Worm (Caenorhabditis elegans) whole organism, young adult: ENCODE measurements around the gene T02E9.6.

Experiments
- B0261.1 ChIP-seq: sonication (generic microtip); optimal IDR thresholded peaks from 2 replicates; lab custom pipeline; 2016; ENCODE audit warnings: mild to moderate bottlenecking, missing genetic modification characterization, moderate library complexity, missing compliant biosample characterization
- D2030.7 ChIP-seq: fragments of 200-800 bp; sonication (Bioruptor generic); IDR thresholded peaks from 2 replicates; pipeline ENCODE4 v1.3.6; 2022; ENCODE audit warnings: missing genetic modification reagents, missing genetic modification characterization, missing compliant biosample characterization
- F37B4.10 ChIP-seq: fragments of 200-800 bp; sonication (Bioruptor generic); IDR thresholded peaks from 2 replicates; pipeline ENCODE4 v1.3.6; 2022; ENCODE audit warnings: missing genetic modification characterization, missing compliant biosample characterization
- F57A8.1 ChIP-seq: fragments of 200-800 bp; sonication (Bioruptor generic); optimal IDR thresholded peaks from 2 replicates; lab custom pipeline; 2018; ENCODE audit warnings: mild to moderate bottlenecking, missing genetic modification characterization, moderate library complexity, missing compliant biosample characterization
- F57C9.4 ChIP-seq: sonication (generic microtip); optimal IDR thresholded peaks from 2 replicates; lab custom pipeline; 2017; ENCODE audit warnings: mild to moderate bottlenecking, missing genetic modification characterization, missing compliant biosample characterization
- K11D2.4 ChIP-seq: fragments of 200-800 bp; sonication (Bioruptor generic); IDR thresholded peaks from 2 replicates; pipeline ENCODE4 v1.3.6; 2022; ENCODE audit warnings: missing genetic modification reagents, missing genetic modification characterization, missing compliant biosample characterization
- K12H6.12 ChIP-seq: fragments of 200-800 bp; sonication (Bioruptor generic); optimal IDR thresholded peaks from 2 replicates; lab custom pipeline; 2018; ENCODE audit warnings: mild to moderate bottlenecking, missing genetic modification characterization, missing compliant biosample characterization
- T26A5.8 ChIP-seq: sonication (generic microtip); optimal IDR thresholded peaks from 2 replicates; lab custom pipeline; 2016; ENCODE audit warnings: missing genetic modification characterization, missing compliant biosample characterization
- Y56A3A.18 ChIP-seq: fragments of 200-800 bp; sonication (Bioruptor generic); IDR thresholded peaks from 2 replicates; pipeline ENCODE4 v1.3.6; 2022; ENCODE audit warnings: missing genetic modification reagents, missing genetic modification characterization, missing compliant biosample characterization
- Y95B8A.8 ChIP-seq: fragments of 200-800 bp; sonication (Bioruptor generic); IDR thresholded peaks from 2 replicates; pipeline ENCODE4 v1.3.6; 2022; ENCODE audit warnings: missing genetic modification reagents, missing genetic modification characterization, missing compliant biosample characterization
- atf-7 ChIP-seq: sonication (generic microtip); optimal IDR thresholded peaks from 2 replicates; lab custom pipeline; 2017; ENCODE audit warnings: mild to moderate bottlenecking, missing genetic modification characterization, missing compliant biosample characterization
- athp-1 ChIP-seq: sonication (generic microtip); optimal IDR thresholded peaks from 2 replicates; lab custom pipeline; 2017; ENCODE audit warnings: mild to moderate bottlenecking, missing genetic modification characterization, missing compliant biosample characterization
- attf-3 ChIP-seq: fragments of 200-800 bp; sonication (Bioruptor generic); conservative IDR thresholded peaks from 2 replicates; pipeline ENCODE4 v1.3.6; 2022; ENCODE audit warnings: missing genetic modification reagents, missing genetic modification characterization, missing compliant biosample characterization
- bed-1 ChIP-seq: fragments of 200-800 bp; sonication (Bioruptor generic); IDR thresholded peaks from 2 replicates; pipeline ENCODE4 v1.3.6; 2022; ENCODE audit warnings: missing genetic modification reagents, missing genetic modification characterization, missing compliant biosample characterization
- bed-2 ChIP-seq: fragments of 200-800 bp; sonication (Bioruptor generic); IDR thresholded peaks from 2 replicates; pipeline ENCODE4 v1.3.6; 2022; ENCODE audit warnings: missing genetic modification reagents, missing genetic modification characterization, missing compliant biosample characterization
- cebp-1 ChIP-seq, 2 experiments: fragments of 200-800 bp in 1 of 2; sonication (Bioruptor generic) in 1 of 2; sonication (generic microtip) in 1 of 2; IDR thresholded peaks in 1 of 2; optimal IDR thresholded peaks in 1 of 2; 2 replicates each; pipeline versions ENCODE4 v1.3.6 to Lab custom; 2017 to 2022; ENCODE audit warnings: missing compliant biosample characterization in 2 of 2, missing genetic modification characterization in 2 of 2, mild to moderate bottlenecking in 1 of 2, missing genetic modification reagents in 1 of 2, moderate library complexity in 1 of 2
- ceh-58 ChIP-seq: fragments of 200-800 bp; sonication (Bioruptor generic); IDR thresholded peaks from 2 replicates; pipeline ENCODE4 v1.3.6; 2022; ENCODE audit warnings: missing genetic modification characterization, missing compliant biosample characterization
- die-1 ChIP-seq: sonication (generic microtip); optimal IDR thresholded peaks from 2 replicates; lab custom pipeline; 2016; ENCODE audit warnings: missing genotype, mild to moderate bottlenecking, missing genetic modification characterization, missing compliant biosample characterization
- egl-18 ChIP-seq: fragments of 200-800 bp; sonication (Bioruptor generic); IDR thresholded peaks from 2 replicates; pipeline ENCODE4 v1.3.6; 2022; ENCODE audit warnings: missing genetic modification reagents, missing genetic modification characterization, missing compliant biosample characterization
- egrh-3 ChIP-seq: fragments of 200-800 bp; sonication (Bioruptor generic); IDR thresholded peaks from 2 replicates; pipeline ENCODE4 v1.3.6; 2022; ENCODE audit warnings: missing genetic modification reagents, missing genetic modification characterization, missing compliant biosample characterization
- gei-17 ChIP-seq: fragments of 200-800 bp; sonication (Bioruptor generic); optimal IDR thresholded peaks from 2 replicates; lab custom pipeline; 2018; ENCODE audit warnings: mild to moderate bottlenecking, missing genetic modification characterization, missing compliant biosample characterization
- hmg-1.2 ChIP-seq: fragments of 200-800 bp; sonication (Bioruptor generic); IDR thresholded peaks from 2 replicates; pipeline ENCODE4 v1.3.6; 2022; ENCODE audit warnings: missing genetic modification reagents, missing genetic modification characterization, missing compliant biosample characterization
- lag-1 ChIP-seq: fragments of 200-800 bp; sonication (Bioruptor generic); IDR thresholded peaks from 2 replicates; pipeline ENCODE4 v1.3.6; 2022; ENCODE audit warnings: missing genetic modification reagents, missing genetic modification characterization, missing compliant biosample characterization
- lin-26 ChIP-seq: fragments of 200-800 bp; sonication (Bioruptor generic); IDR thresholded peaks from 2 replicates; pipeline ENCODE4 v1.3.6; 2022; ENCODE audit warnings: missing genetic modification reagents, missing genetic modification characterization, missing compliant biosample characterization
- mel-28 ChIP-seq: sonication (generic microtip); optimal IDR thresholded peaks from 2 replicates; lab custom pipeline; 2016; ENCODE audit warnings: borderline replicate concordance, mild to moderate bottlenecking, missing genetic modification characterization, missing compliant biosample characterization
- mxl-1 ChIP-seq: sonication (generic microtip); optimal IDR thresholded peaks from 2 replicates; lab custom pipeline; 2016; ENCODE audit warnings: missing genetic modification characterization, missing compliant biosample characterization
- nhr-80 ChIP-seq: sonication (generic microtip); optimal IDR thresholded peaks from 2 replicates; lab custom pipeline; 2016; ENCODE audit warnings: missing genetic modification characterization, missing compliant biosample characterization
- snpc-3.4 ChIP-seq: sonication (generic microtip); optimal IDR thresholded peaks from 2 replicates; lab custom pipeline; 2017; ENCODE audit warnings: missing genetic modification characterization, mild to moderate bottlenecking, missing compliant biosample characterization, antibody characterized with exemption, moderate library complexity, missing genotype, missing genetic modification reagents
- somi-1 ChIP-seq: fragments of 200-800 bp; sonication (Bioruptor generic); optimal IDR thresholded peaks from 2 replicates; lab custom pipeline; 2018; ENCODE audit warnings: mild to moderate bottlenecking, missing genetic modification characterization, missing compliant biosample characterization
- zfh-2 ChIP-seq: fragments of 200-800 bp; sonication (Bioruptor generic); conservative IDR thresholded peaks from 2 replicates; pipeline ENCODE4 v1.3.6; 2022; ENCODE audit warnings: missing genetic modification reagents, missing genetic modification characterization, missing compliant biosample characterization
- zim-3 ChIP-seq: sonication (generic microtip); optimal IDR thresholded peaks from 2 replicates; lab custom pipeline; 2017; ENCODE audit warnings: mild to moderate bottlenecking, missing genetic modification characterization, moderate library complexity, missing compliant biosample characterization
- ztf-22 ChIP-seq: fragments of 200-800 bp; sonication (Bioruptor generic); optimal IDR thresholded peaks from 2 replicates; lab custom pipeline; 2018; ENCODE audit warnings: mild to moderate bottlenecking, missing genetic modification characterization, moderate library complexity, missing compliant biosample characterization
- ztf-28 ChIP-seq: fragments of 200-800 bp; sonication (Bioruptor generic); IDR thresholded peaks from 2 replicates; pipeline ENCODE4 v1.3.6; 2022; ENCODE audit warnings: missing genetic modification reagents, missing genetic modification characterization, missing compliant biosample characterization
- ztf-3 ChIP-seq: fragments of 200-800 bp; sonication (Bioruptor generic); optimal IDR thresholded peaks from 2 replicates; lab custom pipeline; 2018; ENCODE audit warnings: mild to moderate bottlenecking, missing genetic modification characterization, missing compliant biosample characterization
- ztf-6 ChIP-seq: fragments of 200-800 bp; sonication (Bioruptor generic); IDR thresholded peaks from 2 replicates; pipeline ENCODE4 v1.3.6; 2022; ENCODE audit warnings: missing genetic modification reagents, missing genetic modification characterization, missing compliant biosample characterization

T02E9.6 gene

ce11 chrV:11314025-11314880 lies 19.8 kb downstream of the T02E9.6 start (continued):
- TF ChIP-seq lag-1 (GFP tag; lab: Robert Waterston, UW): 0 out of 2 replicates have a peak, but pooled peaks have one; percentile 71
- TF ChIP-seq F57A8.1 (GFP tag; lab: Kevin White, UChicago): peak; percentile 99
- peak; percentile 96 for TF ChIP-seq zfh-2 (GFP tag; lab: Robert Waterston, UW)
- TF ChIP-seq cebp-1 (GFP tag; IDR thresholded peaks at IDR 0.05; lab: Robert Waterston, UW): peak; percentile 85
- TF ChIP-seq cebp-1 (tag; optimal IDR thresholded peaks at IDR 0.05; lab: Kevin White, UChicago): peak; percentile 93
- TF ChIP-seq atf-7: peak; percentile 95
- TF ChIP-seq bed-2 (GFP tag; lab: Robert Waterston, UW): peak; percentile 87
- peak; percentile 99 for TF ChIP-seq Y56A3A.18 (GFP tag; lab: Robert Waterston, UW)
- TF ChIP-seq attf-3: peak; percentile 80
- TF ChIP-seq T26A5.8 (tag; lab: Kevin White, UChicago): peak; percentile 99
- peak; percentile 95 for TF ChIP-seq ztf-28 (GFP tag; lab: Robert Waterston, UW)
- TF ChIP-seq mel-28 (tag; lab: Kevin White, UChicago): peak; percentile 89
- peak; percentile 87 for TF ChIP-seq gei-17 (GFP tag; lab: Kevin White, UChicago)
- TF ChIP-seq B0261.1 (tag; lab: Kevin White, UChicago): peak; percentile 100
- peak; percentile 92 for TF ChIP-seq ztf-3
- TF ChIP-seq hmg-1.2 (GFP tag; lab: Robert Waterston, UW): peak; percentile 90
- peak; percentile 96 for TF ChIP-seq snpc-3.4 (tag; lab: Kevin White, UChicago)

- TF ChIP-seq K11D2.4 (GFP tag; lab: Robert Waterston, UW): no peak
- TF ChIP-seq D2030.7 (GFP tag; lab: Robert Waterston, UW): no peak
- TF ChIP-seq egl-18 (GFP tag; lab: Robert Waterston, UW): no peak
Observed at ce11 chrV:11312904-11313303, 21.2 kb downstream of the T02E9.6 start.

- TF ChIP-seq nhr-80: peak; percentile 92
- TF ChIP-seq egrh-3 (GFP tag; lab: Robert Waterston, UW): no peak
Observed at ce11 chrV:11311013-11311472, 23.1 kb downstream of the T02E9.6 start, which contains the start of gene T03F7.7. T03F7.7 (plus strand) TSS chrV:11311422.

ce11 chrV:11308915-11309314 lies 25.2 kb downstream of the T02E9.6 start:
- TF ChIP-seq Y95B8A.8: no peak
- no peak for TF ChIP-seq ztf-22
- no peak for TF ChIP-seq die-1 (tag; lab: Kevin White, UChicago)
- no peak for TF ChIP-seq mxl-1 (tag; lab: Kevin White, UChicago)
- TF ChIP-seq ztf-6 (GFP tag; lab: Robert Waterston, UW): no peak
- TF ChIP-seq athp-1 (tag; lab: Kevin White, UChicago): no peak
- TF ChIP-seq F37B4.10: no peak
- no peak for TF ChIP-seq F57C9.4 (tag; lab: Kevin White, UChicago)
- no peak for TF ChIP-seq lin-26 (GFP tag; lab: Robert Waterston, UW)
- peak; percentile 15 for TF ChIP-seq somi-1 (GFP tag; lab: Kevin White, UChicago)
- TF ChIP-seq ztf-3: no peak
- no peak for TF ChIP-seq zim-3 (tag; lab: Kevin White, UChicago)
- no peak for TF ChIP-seq ceh-58 (GFP tag; lab: Robert Waterston, UW)
- peak; percentile 17 for TF ChIP-seq K12H6.12 (tag; lab: Kevin White, UChicago)
- TF ChIP-seq hmg-1.2 (GFP tag; lab: Robert Waterston, UW): no peak
- TF ChIP-seq bed-1 (GFP tag; lab: Robert Waterston, UW): no peak
